Fruit fly (Drosophila melanogaster) whole organism, adult: ENCODE measurements around the gene yellow-e.
A peak's percentile ranks its signal among the peaks of the same experiment; 100 is the strongest.

Source experiments
- CG11617 ChIP-seq: fragments of 200-800 bp; sonication (Bioruptor generic); optimal IDR thresholded peaks from 2 replicates; lab custom pipeline; 2017; ENCODE audit warnings: mild to moderate bottlenecking, missing biosample characterization, missing genetic modification reagents, missing genetic modification characterization
- CG12768 ChIP-seq: fragments of 200-800 bp; sonication (Bioruptor generic); optimal IDR thresholded peaks from 2 replicates; lab custom pipeline; 2017; ENCODE audit warnings: missing biosample characterization, missing genetic modification characterization, mild to moderate bottlenecking, moderate library complexity, missing genetic modification reagents
- CG14711 ChIP-seq: fragments of 200-800 bp; sonication (Bioruptor generic); optimal IDR thresholded peaks from 2 replicates; lab custom pipeline; 2018; ENCODE audit warnings: missing biosample characterization, mild to moderate bottlenecking, missing genetic modification characterization, moderate library complexity
- CG1620 ChIP-seq: fragments of 200-800 bp; sonication (Bioruptor generic); optimal IDR thresholded peaks from 2 replicates; lab custom pipeline; 2016; ENCODE audit warnings: missing biosample characterization, missing genetic modification characterization
- CG33017 ChIP-seq: fragments of 200-800 bp; sonication (Bioruptor generic); optimal IDR thresholded peaks from 2 replicates; lab custom pipeline; 2018; ENCODE audit warnings: missing biosample characterization, mild to moderate bottlenecking, missing genetic modification characterization, moderate library complexity
- CG5204 ChIP-seq: fragments of 200-800 bp; sonication (Bioruptor generic); optimal IDR thresholded peaks from 2 replicates; lab custom pipeline; 2016; ENCODE audit warnings: missing biosample characterization, missing genetic modification characterization
- CG7045 ChIP-seq: fragments of 200-800 bp; sonication (Bioruptor generic); optimal IDR thresholded peaks from 2 replicates; lab custom pipeline; 2017; ENCODE audit warnings: missing biosample characterization, mild to moderate bottlenecking, missing genetic modification characterization
- CG7101 ChIP-seq: fragments of 200-800 bp; sonication (Bioruptor generic); optimal IDR thresholded peaks from 2 replicates; lab custom pipeline; 2018; ENCODE audit warnings: missing biosample characterization, mild to moderate bottlenecking, missing genetic modification characterization, moderate library complexity
- Clk ChIP-seq: fragments of 200-800 bp; sonication (Bioruptor generic); optimal IDR thresholded peaks from 2 replicates; lab custom pipeline; 2017; ENCODE audit warnings: missing biosample characterization, missing genetic modification characterization
- Crg-1 ChIP-seq: fragments of 200-800 bp; sonication (Bioruptor generic); optimal IDR thresholded peaks from 2 replicates; lab custom pipeline; 2016; ENCODE audit warnings: missing biosample characterization, missing genetic modification characterization
- Hr96 ChIP-seq: fragments of 200-800 bp; sonication (Bioruptor generic); optimal IDR thresholded peaks from 2 replicates; lab custom pipeline; 2016; ENCODE audit warnings: missing biosample characterization, missing genetic modification characterization
- Mnt ChIP-seq: fragments of 200-800 bp; sonication (Bioruptor generic); optimal IDR thresholded peaks from 2 replicates; lab custom pipeline; 2016; ENCODE audit warnings: missing biosample characterization, mild to moderate bottlenecking, missing genetic modification characterization
- bab1 ChIP-seq: fragments of 200-800 bp; sonication (Bioruptor generic); optimal IDR thresholded peaks from 3 replicates; lab custom pipeline; 2019; ENCODE audit warnings: missing biosample characterization, mild to moderate bottlenecking, missing genetic modification characterization, moderate library complexity
- cic ChIP-seq: fragments of 200-800 bp; sonication (Bioruptor generic); optimal IDR thresholded peaks from 2 replicates; lab custom pipeline; 2017; ENCODE audit warnings: missing biosample characterization, mild to moderate bottlenecking, missing genetic modification characterization, moderate library complexity
- cnc ChIP-seq, 2 experiments: fragments of >200 bp; optimal IDR thresholded peaks; 2 replicates each; lab custom pipeline; 2017
- kay ChIP-seq: fragments of 200-800 bp; sonication (Bioruptor generic); peaks from one replicate; lab custom pipeline; 2016; ENCODE audit warnings: missing biosample characterization, missing genetic modification characterization, borderline replicate concordance
- ovo ChIP-seq: fragments of 200-800 bp; sonication (Bioruptor generic); optimal IDR thresholded peaks from 2 replicates; lab custom pipeline; 2016; ENCODE audit warnings: missing biosample characterization, missing genetic modification characterization
- pad ChIP-seq: fragments of 200-800 bp; sonication (Bioruptor generic); optimal IDR thresholded peaks from 3 replicates; lab custom pipeline; 2017; ENCODE audit warnings: missing biosample characterization, missing genetic modification characterization, mild to moderate bottlenecking, moderate library complexity, missing genetic modification reagents
- tj ChIP-seq: fragments of 200-800 bp; sonication (Bioruptor generic); optimal IDR thresholded peaks from 3 replicates; lab custom pipeline; 2017; ENCODE audit warnings: missing biosample characterization, mild to moderate bottlenecking, missing genetic modification characterization, moderate library complexity
- toe ChIP-seq: fragments of 200-800 bp; sonication (Bioruptor generic); optimal IDR thresholded peaks from 2 replicates; lab custom pipeline; 2016; ENCODE audit warnings: missing biosample characterization, missing genetic modification characterization

Gene yellow-e

dm6 chr3R:13415186-13415585, at the start of gene yellow-e:
Gene yellow-e (minus strand): TSS chr3R:13415286.
- no peak for TF ChIP-seq Hr96
- TF ChIP-seq CG7045 (GFP tag; lab: Kevin White, UChicago), result no peak
- no peak for TF ChIP-seq cnc (optimal IDR thresholded peaks at IDR 0.05; lab: Kevin White, UChicago)
- TF ChIP-seq CG1620 (GFP tag; lab: Kevin White, UChicago), result no peak
- TF ChIP-seq CG11617 (GFP tag; lab: Kevin White, UChicago), result no peak
- TF ChIP-seq tj (GFP tag; lab: Kevin White, UChicago), result no peak
- TF ChIP-seq CG14711 (tag; lab: Kevin White, UChicago), result no peak
- no peak for TF ChIP-seq Clk (GFP tag; lab: Kevin White, UChicago)
- no peak for TF ChIP-seq Mnt
- TF ChIP-seq CG12768 (GFP tag; lab: Kevin White, UChicago), result no peak
- TF ChIP-seq CG5204, result no peak

- TF ChIP-seq bab1 (GFP tag; lab: Kevin White, UChicago) (no peak), cnc (optimal IDR thresholded peaks at IDR 0.05; lab: Kevin White, UChicago) (no peak), toe (GFP tag; lab: Kevin White, UChicago) (no peak), kay (GFP tag; lab: Kevin White, UChicago) (peak; percentile 66), CG7101 (tag; lab: Kevin White, UChicago) (no peak), CG11617 (GFP tag; lab: Kevin White, UChicago) (no peak), pad (no peak), CG1620 (GFP tag; lab: Kevin White, UChicago) (no peak), Clk (GFP tag; lab: Kevin White, UChicago) (no peak)
Measured at dm6 chr3R:13453955-13454354, 38.9 kb upstream of the yellow-e start.

dm6 chr3R:13452851-13453255, 37.8 kb upstream of the yellow-e start:
- TF ChIP-seq ovo (GFP tag; lab: Kevin White, UChicago), result no peak
- TF ChIP-seq Mnt, result no peak
- no peak for TF ChIP-seq CG5204
- no peak for TF ChIP-seq CG12768 (GFP tag; lab: Kevin White, UChicago)
- TF ChIP-seq kay (GFP tag; lab: Kevin White, UChicago), result no peak
- TF ChIP-seq tj (GFP tag; lab: Kevin White, UChicago), result no peak
- TF ChIP-seq CG7045 (GFP tag; lab: Kevin White, UChicago), result no peak
- TF ChIP-seq Clk (GFP tag; lab: Kevin White, UChicago), result no peak
- TF ChIP-seq cnc (optimal IDR thresholded peaks at IDR 0.05; lab: Kevin White, UChicago), result no peak
- TF ChIP-seq pad, result no peak
- TF ChIP-seq toe (GFP tag; lab: Kevin White, UChicago), result no peak
- TF ChIP-seq Hr96, result no peak
- no peak for TF ChIP-seq cic (GFP tag; lab: Kevin White, UChicago)
- TF ChIP-seq CG7101 (tag; lab: Kevin White, UChicago), result no peak
- no peak for TF ChIP-seq bab1 (GFP tag; lab: Kevin White, UChicago)
- TF ChIP-seq CG11617 (GFP tag; lab: Kevin White, UChicago), result no peak
- TF ChIP-seq CG1620 (GFP tag; lab: Kevin White, UChicago), result no peak
- no peak for TF ChIP-seq Crg-1 (GFP tag; lab: Kevin White, UChicago)

- no peak for TF ChIP-seq bab1 (GFP tag; lab: Kevin White, UChicago)
- no peak for TF ChIP-seq Crg-1 (GFP tag; lab: Kevin White, UChicago)
- TF ChIP-seq CG12768 (GFP tag; lab: Kevin White, UChicago), result no peak
- TF ChIP-seq Mnt, result no peak
- TF ChIP-seq CG14711 (tag; lab: Kevin White, UChicago), result no peak
- TF ChIP-seq ovo (GFP tag; lab: Kevin White, UChicago), result no peak
- no peak for TF ChIP-seq toe (GFP tag; lab: Kevin White, UChicago)
- TF ChIP-seq Clk (GFP tag; lab: Kevin White, UChicago), result no peak
- no peak for TF ChIP-seq CG7101 (tag; lab: Kevin White, UChicago)
- TF ChIP-seq Hr96, result no peak
- no peak for TF ChIP-seq CG33017 (tag; lab: Kevin White, UChicago)
Measured at dm6 chr3R:13452261-13452660, 37.2 kb upstream of the yellow-e start.

- TF ChIP-seq Crg-1 (GFP tag; lab: Kevin White, UChicago) (no peak), CG33017 (tag; lab: Kevin White, UChicago) (no peak), Mnt (no peak), CG7045 (GFP tag; lab: Kevin White, UChicago) (no peak), ovo (GFP tag; lab: Kevin White, UChicago) (no peak), bab1 (GFP tag; lab: Kevin White, UChicago) (no peak), pad (no peak), toe (GFP tag; lab: Kevin White, UChicago) (no peak), CG1620 (GFP tag; lab: Kevin White, UChicago) (no peak), tj (GFP tag; lab: Kevin White, UChicago) (no peak), Hr96 (no peak), CG14711 (tag; lab: Kevin White, UChicago) (no peak), cnc (optimal IDR thresholded peaks at IDR 0.05; lab: Kevin White, UChicago) (no peak)
Measured at dm6 chr3R:13450338-13450737, 35.3 kb upstream of the yellow-e start, which contains the start of gene side-IV. Gene side-IV (plus strand): TSS chr3R:13450590.

dm6 chr3R:13448354-13448753, 33.3 kb upstream of the yellow-e start:
- no peak for TF ChIP-seq ovo (GFP tag; lab: Kevin White, UChicago)
- no peak for TF ChIP-seq Crg-1 (GFP tag; lab: Kevin White, UChicago)
- no peak for TF ChIP-seq CG14711 (tag; lab: Kevin White, UChicago)
- TF ChIP-seq CG33017 (tag; lab: Kevin White, UChicago), result no peak
- TF ChIP-seq CG7045 (GFP tag; lab: Kevin White, UChicago), result no peak
- no peak for TF ChIP-seq Mnt
- no peak for TF ChIP-seq tj (GFP tag; lab: Kevin White, UChicago)
- no peak for TF ChIP-seq CG11617 (GFP tag; lab: Kevin White, UChicago)
- no peak for TF ChIP-seq cnc (optimal IDR thresholded peaks at IDR 0.05; lab: Kevin White, UChicago)
- no peak for TF ChIP-seq CG12768 (GFP tag; lab: Kevin White, UChicago)
- no peak for TF ChIP-seq toe (GFP tag; lab: Kevin White, UChicago)
- TF ChIP-seq kay (GFP tag; lab: Kevin White, UChicago), result no peak
- TF ChIP-seq Clk (GFP tag; lab: Kevin White, UChicago), result no peak
- no peak for TF ChIP-seq CG5204
- TF ChIP-seq cic (GFP tag; lab: Kevin White, UChicago), result no peak
- TF ChIP-seq pad, result no peak
